Worm (Caenorhabditis elegans) whole organism, L3 larva: ENCODE data around the gene K02D10.2.

ENCODE experiments used
- R02D3.7 ChIP-seq: fragments of 150-350 bp; optimal IDR thresholded peaks from 2 replicates; lab custom pipeline; 2014; ENCODE audit warnings: missing biosample characterization, missing genetic modification characterization
- ZK546.5 ChIP-seq: sonication (generic microtip); optimal IDR thresholded peaks from 2 replicates; lab custom pipeline; 2017; ENCODE audit warnings: missing biosample characterization, missing genetic modification characterization
- aly-2 ChIP-seq: fragments of 150-350 bp; optimal IDR thresholded peaks from 2 replicates; lab custom pipeline; 2014; ENCODE audit warnings: missing biosample characterization, missing genetic modification characterization
- ama-1 ChIP-seq: fragments of 150-350 bp; optimal IDR thresholded peaks from 2 replicates; lab custom pipeline; 2018
- ceh-16 ChIP-seq: sonication (generic microtip); optimal IDR thresholded peaks from 2 replicates; lab custom pipeline; 2017; ENCODE audit warnings: missing biosample characterization, missing genetic modification characterization
- ceh-28 ChIP-seq: fragments of 150-350 bp; optimal IDR thresholded peaks from 2 replicates; lab custom pipeline; 2014; ENCODE audit warnings: missing biosample characterization, missing genetic modification reagents, missing genetic modification characterization
- ceh-82 ChIP-seq: fragments of 150-350 bp; optimal IDR thresholded peaks from 2 replicates; lab custom pipeline; 2014; ENCODE audit warnings: missing biosample characterization, missing genetic modification characterization
- ceh-9 ChIP-seq: sonication (generic microtip); optimal IDR thresholded peaks from 2 replicates; lab custom pipeline; 2018; ENCODE audit warnings: missing biosample characterization, missing genetic modification characterization
- daf-12 ChIP-seq: fragments of 150-350 bp; optimal IDR thresholded peaks from 2 replicates; lab custom pipeline; 2014; ENCODE audit warnings: missing biosample characterization, missing genetic modification reagents, missing genetic modification characterization
- egl-27 ChIP-seq: sonication (generic microtip); optimal IDR thresholded peaks from 4 replicates; lab custom pipeline; 2017; ENCODE audit warnings: missing biosample characterization, missing genetic modification reagents, missing genetic modification characterization
- egl-5 ChIP-seq: fragments of 150-350 bp; optimal IDR thresholded peaks from 2 replicates; lab custom pipeline; 2017; ENCODE audit warnings: missing biosample characterization, missing genetic modification reagents, missing genetic modification characterization, inconsistent platforms
- elt-1 ChIP-seq: fragments of 150-350 bp; optimal IDR thresholded peaks from 2 replicates; lab custom pipeline; 2014; ENCODE audit warnings: missing biosample characterization, missing genetic modification characterization
- elt-2 ChIP-seq: sonication (generic microtip); optimal IDR thresholded peaks from 2 replicates; lab custom pipeline; 2016; ENCODE audit warnings: missing genetic modification reagents, mild to moderate bottlenecking, missing genetic modification characterization, missing compliant biosample characterization
- elt-3 ChIP-seq, 3 experiments: fragments of 150-350 bp in 1 of 3; sonication (generic microtip) in 2 of 3; optimal IDR thresholded peaks; 2 replicates in 2 of 3; 4 replicates in 1 of 3; lab custom pipeline; 2014 to 2017; ENCODE audit warnings: missing biosample characterization in 3 of 3, missing genetic modification characterization in 3 of 3
- eor-1 ChIP-seq, 2 experiments: fragments of 150-350 bp; optimal IDR thresholded peaks; 2 replicates each; lab custom pipeline; 2014 to 2018; ENCODE audit warnings: missing biosample characterization in 2 of 2, missing genetic modification characterization in 2 of 2
- fkh-10 ChIP-seq: sonication (generic microtip); optimal IDR thresholded peaks from 2 replicates; lab custom pipeline; 2017; ENCODE audit warnings: missing biosample characterization, missing genetic modification reagents, missing genetic modification characterization
- fkh-2 ChIP-seq: fragments of 150-350 bp; optimal IDR thresholded peaks from 2 replicates; lab custom pipeline; 2014; ENCODE audit warnings: missing biosample characterization, missing genetic modification reagents, missing genetic modification characterization
- fos-1 ChIP-seq: fragments of 150-350 bp; optimal IDR thresholded peaks from 2 replicates; lab custom pipeline; 2014; ENCODE audit warnings: missing biosample characterization, missing genetic modification characterization
- hmg-11 ChIP-seq: sonication (generic microtip); optimal IDR thresholded peaks from 2 replicates; lab custom pipeline; 2016; ENCODE audit warnings: missing genetic modification characterization, missing compliant biosample characterization
- jun-1 ChIP-seq: fragments of 150-350 bp; optimal IDR thresholded peaks from 2 replicates; lab custom pipeline; 2014; ENCODE audit warnings: missing biosample characterization, missing genetic modification reagents, missing genetic modification characterization
- lin-15B ChIP-seq: fragments of 150-350 bp; optimal IDR thresholded peaks from 2 replicates; lab custom pipeline; 2014; ENCODE audit warnings: missing biosample characterization, missing genetic modification characterization
- lin-39 ChIP-seq: fragments of 150-350 bp; optimal IDR thresholded peaks from 2 replicates; lab custom pipeline; 2018; ENCODE audit warnings: missing biosample characterization, missing genetic modification reagents, missing genetic modification characterization
- lsy-12 ChIP-seq: sonication (generic microtip); optimal IDR thresholded peaks from 2 replicates; lab custom pipeline; 2016; ENCODE audit warnings: mild to moderate bottlenecking, missing genetic modification characterization, missing compliant biosample characterization
- mdl-1 ChIP-seq: fragments of 150-350 bp; optimal IDR thresholded peaks from 2 replicates; lab custom pipeline; 2014; ENCODE audit warnings: missing biosample characterization, missing genetic modification characterization
- mml-1 ChIP-seq: fragments of 150-350 bp; sonication (generic microtip); optimal IDR thresholded peaks from 3 replicates; lab custom pipeline; 2014; ENCODE audit warnings: missing biosample characterization, missing genetic modification characterization
- nfya-1 ChIP-seq: sonication (generic microtip); optimal IDR thresholded peaks from 2 replicates; lab custom pipeline; 2017; ENCODE audit warnings: missing genetic modification characterization, mild to moderate bottlenecking, missing compliant biosample characterization, antibody characterized with exemption, moderate library complexity; ENCODE audit not compliant: insufficient read depth
- nhr-11 ChIP-seq: fragments of 150-350 bp; optimal IDR thresholded peaks from 2 replicates; lab custom pipeline; 2014; ENCODE audit warnings: missing biosample characterization, missing genetic modification characterization
- nhr-12 ChIP-seq: fragments of 150-350 bp; optimal IDR thresholded peaks from 2 replicates; lab custom pipeline; 2014; ENCODE audit warnings: missing biosample characterization, missing genetic modification characterization
- nhr-23 ChIP-seq: fragments of 150-350 bp; optimal IDR thresholded peaks from 2 replicates; lab custom pipeline; 2014; ENCODE audit warnings: missing biosample characterization, missing genetic modification reagents, missing genetic modification characterization
- nhr-237 ChIP-seq: fragments of 150-350 bp; optimal IDR thresholded peaks from 2 replicates; lab custom pipeline; 2014; ENCODE audit warnings: missing biosample characterization, missing genetic modification characterization
- nhr-25 ChIP-seq: sonication (generic microtip); optimal IDR thresholded peaks from 2 replicates; lab custom pipeline; 2017; ENCODE audit warnings: missing biosample characterization, missing genetic modification characterization
- nhr-28 ChIP-seq: fragments of 150-350 bp; optimal IDR thresholded peaks from 2 replicates; lab custom pipeline; 2014; ENCODE audit warnings: missing biosample characterization, missing genetic modification characterization
- nhr-43 ChIP-seq: sonication (generic microtip); optimal IDR thresholded peaks from 2 replicates; lab custom pipeline; 2016; ENCODE audit warnings: mild to moderate bottlenecking, missing genetic modification characterization, missing compliant biosample characterization; ENCODE audit not compliant: poor library complexity, severe bottlenecking
- nhr-67 ChIP-seq: fragments of 150-350 bp; optimal IDR thresholded peaks from 2 replicates; lab custom pipeline; 2014; ENCODE audit warnings: missing biosample characterization, missing genetic modification characterization
- nhr-76 ChIP-seq: fragments of 150-350 bp; sonication (generic microtip); optimal IDR thresholded peaks from 5 replicates; lab custom pipeline; 2014; ENCODE audit warnings: missing biosample characterization, missing genetic modification characterization
- nhr-77 ChIP-seq: fragments of 150-350 bp; optimal IDR thresholded peaks from 2 replicates; lab custom pipeline; 2014; ENCODE audit warnings: missing biosample characterization, missing genetic modification characterization
- pha-4 ChIP-seq: fragments of 150-350 bp; optimal IDR thresholded peaks from 2 replicates; lab custom pipeline; 2014; ENCODE audit warnings: missing biosample characterization, missing genetic modification reagents, missing genetic modification characterization
- pqm-1 ChIP-seq: fragments of 150-350 bp; optimal IDR thresholded peaks from 2 replicates; lab custom pipeline; 2017; ENCODE audit warnings: missing biosample characterization, missing genetic modification characterization, inconsistent platforms
- sea-2 ChIP-seq: fragments of 150-350 bp; sonication (generic microtip); optimal IDR thresholded peaks from 4 replicates; lab custom pipeline; 2014; ENCODE audit warnings: missing biosample characterization, missing genetic modification reagents, missing genetic modification characterization
- skn-1 ChIP-seq: fragments of 150-350 bp; optimal IDR thresholded peaks from 2 replicates; lab custom pipeline; 2014; ENCODE audit warnings: missing biosample characterization, missing genetic modification characterization
- snpc-4 ChIP-seq: fragments of 150-350 bp; optimal IDR thresholded peaks from 2 replicates; lab custom pipeline; 2014; ENCODE audit warnings: missing biosample characterization, missing genetic modification characterization
- tbx-2 ChIP-seq: sonication (generic microtip); optimal IDR thresholded peaks from 2 replicates; lab custom pipeline; 2016; ENCODE audit warnings: mild to moderate bottlenecking, missing genetic modification characterization, missing compliant biosample characterization
- unc-39 ChIP-seq: sonication (generic microtip); optimal IDR thresholded peaks from 4 replicates; lab custom pipeline; 2017; ENCODE audit warnings: missing biosample characterization, missing genetic modification characterization
- unc-62 ChIP-seq: fragments of 150-350 bp; sonication (generic microtip); optimal IDR thresholded peaks from 4 replicates; lab custom pipeline; 2014; ENCODE audit warnings: missing biosample characterization, missing genetic modification reagents, missing genetic modification characterization
- zag-1 ChIP-seq: fragments of 150-350 bp; optimal IDR thresholded peaks from 2 replicates; lab custom pipeline; 2014; ENCODE audit warnings: missing biosample characterization, missing genetic modification characterization
- ztf-11 ChIP-seq: fragments of 150-350 bp; optimal IDR thresholded peaks from 2 replicates; lab custom pipeline; 2014; ENCODE audit warnings: missing biosample characterization, missing genetic modification characterization
- ztf-4 ChIP-seq: fragments of 150-350 bp; optimal IDR thresholded peaks from 2 replicates; lab custom pipeline; 2014; ENCODE audit warnings: missing biosample characterization, missing genetic modification characterization

K02D10.2 gene

DNA sequence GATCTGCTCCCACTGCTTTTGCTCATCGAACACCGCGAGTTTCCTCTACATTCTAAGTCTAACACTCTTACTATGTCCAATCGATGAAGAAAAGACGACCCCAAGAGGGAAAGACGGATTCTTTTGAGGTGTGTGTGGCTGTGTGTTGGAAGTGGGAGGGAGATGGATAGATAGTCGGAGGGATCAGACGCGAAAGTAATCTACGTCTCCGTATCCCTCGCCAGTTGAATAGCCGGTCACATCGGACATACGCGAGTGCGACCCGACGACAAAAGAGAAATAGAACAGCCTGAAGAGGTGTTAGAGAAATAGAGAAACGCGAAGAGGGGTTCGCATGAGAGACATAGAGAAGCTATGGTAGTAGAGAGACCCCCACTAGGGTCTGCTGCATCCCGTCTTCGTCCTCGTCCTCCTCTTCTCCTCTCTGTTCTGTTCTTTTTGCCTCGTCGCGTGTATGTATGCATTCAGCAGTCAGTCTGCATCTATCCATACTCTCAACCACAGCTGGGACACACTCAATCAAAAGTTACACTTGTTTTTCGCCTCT, 24.6 kb upstream of the K02D10.2 start:
- TF ChIP-seq aly-2 (tag; lab: Kevin White, UChicago) (no peak), lin-15B (tag; lab: Kevin White, UChicago) (peak; percentile 71), zag-1 (tag; lab: Kevin White, UChicago) (peak; percentile 87), fkh-10 (peak; percentile 95), lin-39 (tag; lab: Kevin White, UChicago) (peak; percentile 93), nhr-23 (tag; lab: Kevin White, UChicago) (peak; percentile 99), eor-1 (tag; optimal IDR thresholded peaks at IDR 0.05; lab: Kevin White, UChicago) (peak in 1 of 2 experiments; percentile 41), mml-1 (no peak), unc-39 (peak; percentile 20), tbx-2 (peak; percentile 93), nhr-11 (tag; lab: Kevin White, UChicago) (peak; percentile 93), ceh-82 (tag; lab: Kevin White, UChicago) (peak; percentile 91), ceh-28 (tag; lab: Kevin White, UChicago) (peak; percentile 95), lsy-12 (peak; percentile 94), nhr-25 (tag; lab: Kevin White, UChicago) (peak; percentile 98), mdl-1 (tag; lab: Kevin White, UChicago) (peak; percentile 96), nhr-237 (no peak), hmg-11 (tag; lab: Kevin White, UChicago) (peak; percentile 100), nhr-43 (tag; lab: Kevin White, UChicago) (peak; percentile 97), elt-1 (tag; lab: Kevin White, UChicago) (peak; percentile 83), nhr-77 (tag; lab: Kevin White, UChicago) (peak; percentile 60), nhr-76 (peak; percentile 2), elt-2 (peak; percentile 66), ZK546.5 (tag; lab: Kevin White, UChicago) (no peak), nhr-12 (no peak), unc-62 (GFP tag; lab: Kevin White, UChicago) (peak; percentile 95), ceh-16 (no peak), pha-4 (tag; lab: Kevin White, UChicago) (peak; percentile 90), R02D3.7 (tag; lab: Kevin White, UChicago) (peak; percentile 83), ama-1 (peak; percentile 60), ztf-11 (tag; lab: Kevin White, UChicago) (no peak), egl-5 (tag; lab: Kevin White, UChicago) (peak; percentile 68), pqm-1 (tag; lab: Kevin White, UChicago) (peak; percentile 85), elt-3 (tag; optimal IDR thresholded peaks at IDR 0.05; lab: Kevin White, UChicago) (peak in 1 of 3 experiments; percentile 36), fos-1 (tag; lab: Kevin White, UChicago) (peak; percentile 53), nfya-1 (tag; lab: Kevin White, UChicago) (peak; percentile 97), egl-27 (tag; lab: Kevin White, UChicago) (peak; percentile 88), sea-2 (GFP tag; lab: Kevin White, UChicago) (peak; percentile 94), skn-1 (tag; lab: Kevin White, UChicago) (peak; percentile 54), nhr-28 (no peak), daf-12 (peak; percentile 63), jun-1 (tag; lab: Kevin White, UChicago) (peak; percentile 96), nhr-67 (tag; lab: Kevin White, UChicago) (no peak), ceh-9 (tag; lab: Kevin White, UChicago) (peak; percentile 53), snpc-4 (peak; percentile 97), ztf-4 (tag; lab: Kevin White, UChicago) (peak; percentile 78), fkh-2 (tag; lab: Kevin White, UChicago) (no peak)
